Fruit fly (Drosophila melanogaster) Kc167 (cell line): Measurements from ENCODE around the gene Hmgcl.

Experiments used
- Myc ChIP-seq: fragments of >200 bp; optimal IDR thresholded peaks from 2 replicates; lab custom pipeline; 2017; ENCODE audit warnings: missing external identifiers
- Sin3A ChIP-seq: fragments of >200 bp; optimal IDR thresholded peaks from 2 replicates; lab custom pipeline; 2018; ENCODE audit warnings: missing external identifiers
- h ChIP-seq: fragments of >200 bp; optimal IDR thresholded peaks from 3 replicates; lab custom pipeline; 2018; ENCODE audit warnings: missing external identifiers
- insv ChIP-seq: fragments of >200 bp; optimal IDR thresholded peaks from 3 replicates; lab custom pipeline; 2018; ENCODE audit warnings: missing external identifiers
- psq ChIP-seq: fragments of >200 bp; optimal IDR thresholded peaks from 2 replicates; lab custom pipeline; 2017; ENCODE audit warnings: missing external identifiers
- ttk ChIP-seq: sonication (Bioruptor generic); optimal IDR thresholded peaks from 2 replicates; lab custom pipeline; 2017; ENCODE audit warnings: missing external identifiers

Gene Hmgcl

DNA sequence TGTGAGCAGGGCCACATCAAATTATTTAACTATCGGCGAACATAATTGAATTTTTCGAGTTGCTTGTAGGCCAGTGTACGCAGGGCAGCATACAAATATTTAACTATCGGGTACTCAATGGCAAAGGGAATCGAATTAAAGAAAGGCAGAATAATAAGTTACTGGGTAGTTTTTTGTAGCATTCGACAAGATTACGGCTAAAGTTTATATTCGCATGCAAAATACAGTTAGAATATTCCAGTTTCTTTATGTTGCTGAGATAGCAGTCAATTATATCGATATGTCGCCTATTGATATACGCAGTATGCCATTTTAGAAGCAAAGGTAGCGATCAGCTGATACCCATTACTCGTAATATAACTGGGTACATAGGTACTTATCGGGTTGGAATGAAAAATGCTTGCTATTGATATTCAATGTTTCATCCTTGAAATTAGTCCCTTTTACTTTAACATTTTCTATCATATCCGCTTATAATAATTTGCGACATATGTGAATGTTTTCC, 7.9 kb downstream of the Hmgcl start:
- TF ChIP-seq Sin3A = no peak
- TF ChIP-seq ttk (lab: Kevin White, UChicago) = no peak
- no peak for TF ChIP-seq insv (lab: Kevin White, UChicago)
- no peak for TF ChIP-seq h (lab: Kevin White, UChicago)

DNA sequence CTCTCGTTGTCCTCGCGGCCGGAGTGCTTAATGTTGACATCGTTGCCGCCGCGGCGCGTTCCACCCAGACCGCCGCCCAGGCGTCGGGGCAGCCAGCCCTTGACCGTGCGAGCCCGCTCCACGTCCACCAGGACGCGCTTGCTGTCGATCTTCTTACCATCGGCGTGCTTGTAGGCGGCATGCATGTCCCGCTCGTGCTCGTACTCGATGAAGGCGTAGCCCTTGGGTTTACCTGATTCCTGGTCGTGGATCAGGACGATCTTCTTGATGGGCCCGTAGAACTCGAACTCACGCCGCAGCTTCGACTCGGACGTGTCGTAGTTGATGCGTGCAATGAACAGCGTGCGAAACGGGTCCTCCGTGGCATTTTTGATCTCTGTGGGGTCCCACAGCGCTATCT, 10.6 kb downstream of the Hmgcl start:
- TF ChIP-seq psq (no peak), ttk (lab: Kevin White, UChicago) (peak; percentile 93)

DNA sequence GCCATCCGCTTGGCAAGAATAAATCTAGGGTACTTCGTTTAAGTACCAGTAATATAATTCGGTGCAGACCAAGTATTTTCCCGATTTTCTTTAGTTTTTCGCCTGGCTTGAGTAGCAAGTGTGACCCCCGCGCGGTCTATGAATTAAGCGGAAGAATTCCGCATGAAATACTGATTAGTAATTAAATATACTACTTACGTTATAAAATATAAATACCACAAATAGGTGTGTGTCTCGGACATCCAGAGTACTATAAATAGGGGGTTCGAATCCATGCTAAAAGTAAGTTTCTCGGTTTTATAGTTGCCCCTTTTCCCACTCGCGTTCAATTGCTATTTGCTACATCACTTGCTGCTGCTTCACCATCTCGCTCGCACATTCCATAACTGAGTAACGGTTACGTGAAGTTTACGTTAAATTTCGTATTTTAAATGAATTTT, 11.4 kb downstream of the Hmgcl start, which contains the start of gene snRNP-U1-70K:
snRNP-U1-70K (minus strand) TSS at position 141 of the 440 bp plus-strand sequence.
- TF ChIP-seq Sin3A = no peak
- no peak for TF ChIP-seq Myc
- TF ChIP-seq psq = no peak
- TF ChIP-seq insv (lab: Kevin White, UChicago) = no peak
- TF ChIP-seq h (lab: Kevin White, UChicago) = no peak
- no peak for TF ChIP-seq ttk (lab: Kevin White, UChicago)

DNA sequence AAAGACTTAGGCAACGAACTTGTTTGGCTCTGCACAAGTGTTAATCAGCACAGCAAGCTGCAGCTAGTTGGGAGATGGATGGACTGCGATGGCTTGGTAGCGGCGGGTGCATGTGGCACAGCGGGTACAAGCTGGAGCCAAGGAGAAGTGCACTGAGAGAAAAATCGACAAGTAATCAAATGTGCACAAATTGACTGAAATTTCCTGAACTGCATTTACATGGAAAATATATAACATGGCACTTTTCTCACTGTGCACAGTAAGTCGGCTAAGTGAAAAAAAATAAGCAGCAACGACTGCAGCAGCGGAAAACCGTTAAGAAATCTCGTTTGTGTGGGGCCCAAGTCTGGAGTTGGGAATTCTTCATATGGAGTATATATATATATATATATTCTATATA, 30.9 kb downstream of the Hmgcl start:
- TF ChIP-seq Myc = no peak
- no peak for TF ChIP-seq psq

DNA sequence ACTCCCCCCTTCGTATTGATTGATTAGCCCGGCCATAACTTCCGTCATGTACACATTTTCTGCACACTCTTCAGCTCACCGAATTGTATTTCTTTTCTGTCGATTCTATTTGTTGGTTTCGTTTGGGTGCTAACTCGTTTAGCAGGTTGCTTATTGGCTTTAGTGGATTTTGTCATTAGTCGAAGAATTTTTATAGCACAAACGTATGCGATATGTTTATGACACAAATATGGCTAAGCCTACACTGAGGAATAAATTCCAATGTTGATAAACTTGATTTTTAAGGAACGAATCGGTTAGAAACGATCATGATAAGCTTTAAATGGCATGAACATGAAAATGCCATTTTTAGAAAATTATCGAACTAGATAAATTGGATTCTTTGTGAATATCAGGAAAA, 38.6 kb downstream of the Hmgcl start:
- no peak for TF ChIP-seq Myc
- TF ChIP-seq Sin3A = no peak
- no peak for TF ChIP-seq ttk (lab: Kevin White, UChicago)

DNA sequence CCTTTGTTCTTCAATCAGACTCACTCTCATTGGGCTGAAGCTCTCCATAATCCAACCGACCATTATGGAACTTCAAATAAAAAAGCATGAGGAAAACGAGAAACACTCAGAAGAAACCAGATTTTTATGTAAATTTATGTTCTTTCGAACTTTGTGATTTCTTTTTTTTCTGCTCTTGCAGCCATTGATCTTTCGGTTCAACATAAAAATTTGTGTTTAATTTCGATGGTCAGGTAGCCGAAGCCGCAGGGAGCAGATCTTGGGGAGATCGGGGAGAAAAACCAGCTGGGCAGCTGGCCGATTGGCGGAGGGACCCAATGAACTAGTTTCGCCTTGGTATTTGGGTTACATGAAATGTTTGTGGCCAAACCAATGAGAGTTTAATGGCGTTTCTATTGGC, 44.1 kb downstream of the Hmgcl start:
- no peak for TF ChIP-seq Myc
- TF ChIP-seq insv (lab: Kevin White, UChicago) = no peak
- TF ChIP-seq Sin3A = no peak
- no peak for TF ChIP-seq ttk (lab: Kevin White, UChicago)
- no peak for TF ChIP-seq h (lab: Kevin White, UChicago)

DNA sequence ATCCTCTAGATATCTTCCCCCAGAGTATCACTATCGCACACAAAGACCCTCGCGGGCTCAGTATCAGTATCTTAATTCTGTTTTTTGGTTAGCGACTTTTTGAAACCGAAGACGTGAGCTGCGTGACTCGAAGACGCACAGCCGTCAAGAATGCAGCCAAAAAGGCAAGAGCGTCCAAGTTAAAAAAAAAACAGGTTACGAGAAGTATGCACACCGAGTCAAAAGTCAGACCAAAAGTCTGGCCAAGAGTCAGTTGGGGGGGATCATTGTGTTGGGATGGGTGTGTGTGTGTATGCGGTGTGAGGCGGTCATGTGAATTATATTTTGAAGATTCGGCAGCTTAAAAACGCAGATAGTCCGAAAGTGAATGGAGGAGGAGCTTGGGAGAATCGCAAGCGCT, 45.3 kb downstream of the Hmgcl start:
- TF ChIP-seq Sin3A = no peak
- TF ChIP-seq ttk (lab: Kevin White, UChicago) = no peak
- no peak for TF ChIP-seq Myc
- TF ChIP-seq psq = no peak
- no peak for TF ChIP-seq h (lab: Kevin White, UChicago)
- no peak for TF ChIP-seq insv (lab: Kevin White, UChicago)

DNA sequence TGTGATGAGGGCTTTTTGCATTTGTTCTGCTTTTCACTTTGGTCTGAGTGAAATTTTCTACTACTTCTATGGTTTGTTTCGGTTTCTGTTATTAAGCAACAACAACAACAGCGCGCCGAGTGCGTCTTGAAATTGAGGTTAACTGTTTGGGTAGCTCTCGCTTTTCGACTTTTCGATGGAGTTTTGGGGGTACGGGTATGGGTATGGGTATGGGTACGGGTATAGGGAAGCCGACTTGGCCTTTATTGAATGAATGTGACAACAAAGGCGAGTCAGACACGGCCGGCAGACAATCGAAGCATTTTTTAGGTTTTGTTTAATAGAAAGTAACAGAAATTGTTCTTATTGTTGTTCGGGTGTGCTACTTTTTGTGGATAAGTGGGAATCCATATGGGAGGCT, 47.4 kb downstream of the Hmgcl start:
- TF ChIP-seq Sin3A = no peak
- no peak for TF ChIP-seq ttk (lab: Kevin White, UChicago)
- TF ChIP-seq h (lab: Kevin White, UChicago) = no peak
- TF ChIP-seq psq = no peak
- no peak for TF ChIP-seq Myc
- no peak for TF ChIP-seq insv (lab: Kevin White, UChicago)

DNA sequence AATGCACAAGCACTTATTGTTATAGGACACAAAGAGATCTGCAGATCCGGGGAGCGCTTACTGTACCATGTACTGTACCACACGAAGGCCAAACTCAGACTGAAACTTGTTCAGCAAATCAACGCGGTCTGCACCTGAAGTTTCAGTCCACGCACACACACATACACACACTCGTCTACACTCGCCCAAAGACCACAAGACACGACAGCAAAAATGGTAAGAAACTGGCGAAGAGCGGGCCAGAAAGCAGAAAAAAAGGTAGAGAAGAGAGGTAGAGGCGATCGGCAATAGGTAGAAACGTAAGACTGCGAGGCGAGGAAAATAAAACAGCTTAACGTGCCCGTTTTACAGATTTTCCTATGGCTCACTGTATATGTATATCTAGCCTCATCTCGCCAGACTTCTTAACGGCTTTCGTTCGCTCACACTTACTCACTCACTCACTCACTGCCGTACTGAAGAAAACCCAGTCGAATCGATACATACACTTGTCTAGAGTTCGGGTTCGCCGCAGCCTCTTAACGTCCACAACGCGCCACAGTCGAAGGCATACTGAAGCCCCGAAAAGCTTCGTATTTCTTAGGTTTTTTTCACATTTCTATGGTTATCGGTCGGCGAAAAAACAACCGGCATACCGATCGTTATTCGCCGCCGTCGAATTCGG, 49.8 kb downstream of the Hmgcl start, which contains the start of gene uif:
uif (minus strand) TSS at position 553 of the 664 bp plus-strand sequence.
- no peak for TF ChIP-seq Sin3A

DNA sequence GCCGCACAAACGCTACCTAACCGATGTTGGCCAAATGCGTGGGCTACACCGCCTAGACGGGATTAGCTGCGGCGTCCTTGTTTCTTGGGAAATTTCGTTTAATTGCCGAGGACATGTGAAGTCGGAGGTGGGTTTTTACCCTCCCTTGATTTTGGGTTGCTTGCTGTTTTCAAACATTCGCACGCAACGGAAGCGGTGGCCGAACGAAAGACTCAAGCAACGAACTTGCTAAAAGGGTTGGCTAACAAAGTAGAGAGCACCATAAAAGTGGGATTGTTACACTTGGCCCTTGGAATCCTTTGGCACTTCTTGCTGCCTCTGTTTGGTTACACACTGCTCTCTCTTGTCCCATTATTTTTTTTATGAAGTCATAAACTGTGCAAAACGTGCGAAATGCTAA, 50.3 kb downstream of the Hmgcl start:
- TF ChIP-seq h (lab: Kevin White, UChicago) = no peak
- no peak for TF ChIP-seq Myc
- TF ChIP-seq Sin3A = no peak
- no peak for TF ChIP-seq psq
- TF ChIP-seq ttk (lab: Kevin White, UChicago) = no peak
- no peak for TF ChIP-seq insv (lab: Kevin White, UChicago)
